Worm (Caenorhabditis elegans) whole organism, L3 larva: ENCODE measurements around the gene str-211.

Source experiments
- R02D3.7 ChIP-seq: fragments of 150-350 bp; optimal IDR thresholded peaks from 2 replicates; lab custom pipeline; 2014; ENCODE audit warnings: missing biosample characterization, missing genetic modification characterization
- ZK546.5 ChIP-seq: sonication (generic microtip); optimal IDR thresholded peaks from 2 replicates; lab custom pipeline; 2017; ENCODE audit warnings: missing biosample characterization, missing genetic modification characterization
- ama-1 ChIP-seq: fragments of 150-350 bp; optimal IDR thresholded peaks from 2 replicates; lab custom pipeline; 2018
- ceh-16 ChIP-seq: sonication (generic microtip); optimal IDR thresholded peaks from 2 replicates; lab custom pipeline; 2017; ENCODE audit warnings: missing biosample characterization, missing genetic modification characterization
- ceh-28 ChIP-seq: fragments of 150-350 bp; optimal IDR thresholded peaks from 2 replicates; lab custom pipeline; 2014; ENCODE audit warnings: missing biosample characterization, missing genetic modification reagents, missing genetic modification characterization
- ceh-82 ChIP-seq: fragments of 150-350 bp; optimal IDR thresholded peaks from 2 replicates; lab custom pipeline; 2014; ENCODE audit warnings: missing biosample characterization, missing genetic modification characterization
- ceh-9 ChIP-seq: sonication (generic microtip); optimal IDR thresholded peaks from 2 replicates; lab custom pipeline; 2018; ENCODE audit warnings: missing biosample characterization, missing genetic modification characterization
- daf-12 ChIP-seq: fragments of 150-350 bp; optimal IDR thresholded peaks from 2 replicates; lab custom pipeline; 2014; ENCODE audit warnings: missing biosample characterization, missing genetic modification reagents, missing genetic modification characterization
- egl-27 ChIP-seq: sonication (generic microtip); optimal IDR thresholded peaks from 4 replicates; lab custom pipeline; 2017; ENCODE audit warnings: missing biosample characterization, missing genetic modification reagents, missing genetic modification characterization
- egl-5 ChIP-seq: fragments of 150-350 bp; optimal IDR thresholded peaks from 2 replicates; lab custom pipeline; 2017; ENCODE audit warnings: missing biosample characterization, missing genetic modification reagents, missing genetic modification characterization, inconsistent platforms
- elt-1 ChIP-seq: fragments of 150-350 bp; optimal IDR thresholded peaks from 2 replicates; lab custom pipeline; 2014; ENCODE audit warnings: missing biosample characterization, missing genetic modification characterization
- elt-2 ChIP-seq: sonication (generic microtip); optimal IDR thresholded peaks from 2 replicates; lab custom pipeline; 2016; ENCODE audit warnings: missing genetic modification reagents, mild to moderate bottlenecking, missing genetic modification characterization, missing compliant biosample characterization
- elt-3 ChIP-seq, 3 experiments: fragments of 150-350 bp in 1 of 3; sonication (generic microtip) in 2 of 3; optimal IDR thresholded peaks; 2 replicates in 2 of 3; 4 replicates in 1 of 3; lab custom pipeline; 2014 to 2017; ENCODE audit warnings: missing biosample characterization in 3 of 3, missing genetic modification characterization in 3 of 3
- eor-1 ChIP-seq, 2 experiments: fragments of 150-350 bp; optimal IDR thresholded peaks; 2 replicates each; lab custom pipeline; 2014 to 2018; ENCODE audit warnings: missing biosample characterization in 2 of 2, missing genetic modification characterization in 2 of 2
- fkh-10 ChIP-seq: sonication (generic microtip); optimal IDR thresholded peaks from 2 replicates; lab custom pipeline; 2017; ENCODE audit warnings: missing biosample characterization, missing genetic modification reagents, missing genetic modification characterization
- fkh-2 ChIP-seq: fragments of 150-350 bp; optimal IDR thresholded peaks from 2 replicates; lab custom pipeline; 2014; ENCODE audit warnings: missing biosample characterization, missing genetic modification reagents, missing genetic modification characterization
- fos-1 ChIP-seq: fragments of 150-350 bp; optimal IDR thresholded peaks from 2 replicates; lab custom pipeline; 2014; ENCODE audit warnings: missing biosample characterization, missing genetic modification characterization
- hmg-11 ChIP-seq: sonication (generic microtip); optimal IDR thresholded peaks from 2 replicates; lab custom pipeline; 2016; ENCODE audit warnings: missing genetic modification characterization, missing compliant biosample characterization
- jun-1 ChIP-seq: fragments of 150-350 bp; optimal IDR thresholded peaks from 2 replicates; lab custom pipeline; 2014; ENCODE audit warnings: missing biosample characterization, missing genetic modification reagents, missing genetic modification characterization
- lsy-12 ChIP-seq: sonication (generic microtip); optimal IDR thresholded peaks from 2 replicates; lab custom pipeline; 2016; ENCODE audit warnings: mild to moderate bottlenecking, missing genetic modification characterization, missing compliant biosample characterization
- mml-1 ChIP-seq: fragments of 150-350 bp; sonication (generic microtip); optimal IDR thresholded peaks from 3 replicates; lab custom pipeline; 2014; ENCODE audit warnings: missing biosample characterization, missing genetic modification characterization
- nhr-11 ChIP-seq: fragments of 150-350 bp; optimal IDR thresholded peaks from 2 replicates; lab custom pipeline; 2014; ENCODE audit warnings: missing biosample characterization, missing genetic modification characterization
- nhr-12 ChIP-seq: fragments of 150-350 bp; optimal IDR thresholded peaks from 2 replicates; lab custom pipeline; 2014; ENCODE audit warnings: missing biosample characterization, missing genetic modification characterization
- nhr-23 ChIP-seq: fragments of 150-350 bp; optimal IDR thresholded peaks from 2 replicates; lab custom pipeline; 2014; ENCODE audit warnings: missing biosample characterization, missing genetic modification reagents, missing genetic modification characterization
- nhr-237 ChIP-seq: fragments of 150-350 bp; optimal IDR thresholded peaks from 2 replicates; lab custom pipeline; 2014; ENCODE audit warnings: missing biosample characterization, missing genetic modification characterization
- nhr-25 ChIP-seq: sonication (generic microtip); optimal IDR thresholded peaks from 2 replicates; lab custom pipeline; 2017; ENCODE audit warnings: missing biosample characterization, missing genetic modification characterization
- nhr-28 ChIP-seq: fragments of 150-350 bp; optimal IDR thresholded peaks from 2 replicates; lab custom pipeline; 2014; ENCODE audit warnings: missing biosample characterization, missing genetic modification characterization
- nhr-43 ChIP-seq: sonication (generic microtip); optimal IDR thresholded peaks from 2 replicates; lab custom pipeline; 2016; ENCODE audit warnings: mild to moderate bottlenecking, missing genetic modification characterization, missing compliant biosample characterization; ENCODE audit not compliant: poor library complexity, severe bottlenecking
- nhr-67 ChIP-seq: fragments of 150-350 bp; optimal IDR thresholded peaks from 2 replicates; lab custom pipeline; 2014; ENCODE audit warnings: missing biosample characterization, missing genetic modification characterization
- nhr-77 ChIP-seq: fragments of 150-350 bp; optimal IDR thresholded peaks from 2 replicates; lab custom pipeline; 2014; ENCODE audit warnings: missing biosample characterization, missing genetic modification characterization
- pha-4 ChIP-seq: fragments of 150-350 bp; optimal IDR thresholded peaks from 2 replicates; lab custom pipeline; 2014; ENCODE audit warnings: missing biosample characterization, missing genetic modification reagents, missing genetic modification characterization
- sea-2 ChIP-seq: fragments of 150-350 bp; sonication (generic microtip); optimal IDR thresholded peaks from 4 replicates; lab custom pipeline; 2014; ENCODE audit warnings: missing biosample characterization, missing genetic modification reagents, missing genetic modification characterization
- snpc-4 ChIP-seq: fragments of 150-350 bp; optimal IDR thresholded peaks from 2 replicates; lab custom pipeline; 2014; ENCODE audit warnings: missing biosample characterization, missing genetic modification characterization
- tbx-2 ChIP-seq: sonication (generic microtip); optimal IDR thresholded peaks from 2 replicates; lab custom pipeline; 2016; ENCODE audit warnings: mild to moderate bottlenecking, missing genetic modification characterization, missing compliant biosample characterization
- unc-39 ChIP-seq: sonication (generic microtip); optimal IDR thresholded peaks from 4 replicates; lab custom pipeline; 2017; ENCODE audit warnings: missing biosample characterization, missing genetic modification characterization
- unc-62 ChIP-seq: fragments of 150-350 bp; sonication (generic microtip); optimal IDR thresholded peaks from 4 replicates; lab custom pipeline; 2014; ENCODE audit warnings: missing biosample characterization, missing genetic modification reagents, missing genetic modification characterization
- ztf-11 ChIP-seq: fragments of 150-350 bp; optimal IDR thresholded peaks from 2 replicates; lab custom pipeline; 2014; ENCODE audit warnings: missing biosample characterization, missing genetic modification characterization

The str-211 gene

ce11 chrV:4960686-4961085 lies 16.6 kb upstream of the str-211 start:
- TF ChIP-seq ceh-16 (tag; lab: Kevin White, UChicago) (no peak), unc-39 (tag; lab: Kevin White, UChicago) (no peak), eor-1 (tag; optimal IDR thresholded peaks at IDR 0.05; lab: Kevin White, UChicago) (no peak), hmg-11 (no peak), ceh-82 (no peak), ceh-28 (no peak), egl-5 (tag; lab: Kevin White, UChicago) (no peak), nhr-237 (tag; lab: Kevin White, UChicago) (no peak), nhr-11 (tag; lab: Kevin White, UChicago) (no peak), R02D3.7 (no peak), nhr-67 (tag; lab: Kevin White, UChicago) (no peak), pha-4 (no peak), daf-12 (tag; lab: Kevin White, UChicago) (no peak), nhr-77 (no peak), lsy-12 (tag; lab: Kevin White, UChicago) (no peak), elt-1 (no peak)

ce11 chrV:4957619-4958018 lies 13.5 kb upstream of the str-211 start:
- TF ChIP-seq elt-1: no peak
- TF ChIP-seq elt-2 (tag; lab: Kevin White, UChicago): no peak
- no peak for TF ChIP-seq egl-27 (tag; lab: Kevin White, UChicago)
- TF ChIP-seq fkh-10 (GFP tag; lab: Kevin White, UChicago): no peak
- no peak for TF ChIP-seq ztf-11 (tag; lab: Kevin White, UChicago)
- TF ChIP-seq nhr-43 (tag; lab: Kevin White, UChicago): no peak
- no peak for TF ChIP-seq ZK546.5 (tag; lab: Kevin White, UChicago)
- no peak for TF ChIP-seq R02D3.7
- TF ChIP-seq nhr-28: no peak
- no peak for TF ChIP-seq ama-1
- TF ChIP-seq fos-1: no peak
- no peak for TF ChIP-seq ceh-82
- no peak for TF ChIP-seq nhr-23 (tag; lab: Kevin White, UChicago)
- TF ChIP-seq nhr-11 (tag; lab: Kevin White, UChicago): no peak
- no peak for TF ChIP-seq nhr-12 (tag; lab: Kevin White, UChicago)
- no peak for TF ChIP-seq fkh-2 (tag; lab: Kevin White, UChicago)
- no peak for TF ChIP-seq nhr-25
- TF ChIP-seq egl-5 (tag; lab: Kevin White, UChicago): no peak
- no peak for TF ChIP-seq snpc-4 (tag; lab: Kevin White, UChicago)
- TF ChIP-seq ceh-9 (tag; lab: Kevin White, UChicago): no peak

ce11 chrV:4956529-4956928 lies 12.4 kb upstream of the str-211 start, which contains the start of gene str-208:
str-208 (plus strand) TSS chrV:4956829.
- TF ChIP-seq daf-12 (tag; lab: Kevin White, UChicago): no peak
- no peak for TF ChIP-seq ztf-11 (tag; lab: Kevin White, UChicago)
- TF ChIP-seq nhr-23 (tag; lab: Kevin White, UChicago): no peak
- no peak for TF ChIP-seq egl-5 (tag; lab: Kevin White, UChicago)
- no peak for TF ChIP-seq eor-1 (tag; optimal IDR thresholded peaks at IDR 0.05; lab: Kevin White, UChicago)
- TF ChIP-seq jun-1 (tag; lab: Kevin White, UChicago): no peak
- TF ChIP-seq ceh-16 (tag; lab: Kevin White, UChicago): no peak
- no peak for TF ChIP-seq elt-2 (tag; lab: Kevin White, UChicago)
- no peak for TF ChIP-seq ceh-82
- TF ChIP-seq fos-1: no peak
- TF ChIP-seq, all 47 proteins: peak for 0

- no peak for TF ChIP-seq nhr-28
- TF ChIP-seq nhr-12 (tag; lab: Kevin White, UChicago): no peak
- no peak for TF ChIP-seq ZK546.5 (tag; lab: Kevin White, UChicago)
- TF ChIP-seq elt-1: no peak
- no peak for TF ChIP-seq nhr-43 (tag; lab: Kevin White, UChicago)
- no peak for TF ChIP-seq tbx-2 (tag; lab: Kevin White, UChicago)
- no peak for TF ChIP-seq ceh-9 (tag; lab: Kevin White, UChicago)
- TF ChIP-seq nhr-11 (tag; lab: Kevin White, UChicago): no peak
Measured at ce11 chrV:4951434-4951833, 7.3 kb upstream of the str-211 start, which contains the start of gene str-207. str-207 (plus strand) TSS chrV:4951734.

- no peak for TF ChIP-seq unc-62
- no peak for TF ChIP-seq ceh-16 (tag; lab: Kevin White, UChicago)
- TF ChIP-seq nhr-43 (tag; lab: Kevin White, UChicago): no peak
- TF ChIP-seq fkh-2 (tag; lab: Kevin White, UChicago): no peak
- no peak for TF ChIP-seq egl-27 (tag; lab: Kevin White, UChicago)
- no peak for TF ChIP-seq lsy-12 (tag; lab: Kevin White, UChicago)
- no peak for TF ChIP-seq ceh-82
- TF ChIP-seq snpc-4 (tag; lab: Kevin White, UChicago): no peak
- no peak for TF ChIP-seq eor-1 (tag; optimal IDR thresholded peaks at IDR 0.05; lab: Kevin White, UChicago)
- no peak for TF ChIP-seq unc-39 (tag; lab: Kevin White, UChicago)
- no peak for TF ChIP-seq nhr-23 (tag; lab: Kevin White, UChicago)
- TF ChIP-seq nhr-12 (tag; lab: Kevin White, UChicago): no peak
- TF ChIP-seq elt-3 (tag; optimal IDR thresholded peaks at IDR 0.05; lab: Kevin White, UChicago): no peak
- TF ChIP-seq jun-1 (tag; lab: Kevin White, UChicago): no peak
- TF ChIP-seq daf-12 (tag; lab: Kevin White, UChicago): no peak
- no peak for TF ChIP-seq nhr-25
- no peak for TF ChIP-seq ZK546.5 (tag; lab: Kevin White, UChicago)
- TF ChIP-seq mml-1 (tag; lab: Kevin White, UChicago): no peak
- TF ChIP-seq sea-2: no peak
Measured at ce11 chrV:4948635-4949034, 4.5 kb upstream of the str-211 start, which contains the start of gene str-209. str-209 (plus strand) TSS chrV:4948935.
